Worm (Caenorhabditis elegans): ENCODE results near the gene srlf-36.

DNA sequence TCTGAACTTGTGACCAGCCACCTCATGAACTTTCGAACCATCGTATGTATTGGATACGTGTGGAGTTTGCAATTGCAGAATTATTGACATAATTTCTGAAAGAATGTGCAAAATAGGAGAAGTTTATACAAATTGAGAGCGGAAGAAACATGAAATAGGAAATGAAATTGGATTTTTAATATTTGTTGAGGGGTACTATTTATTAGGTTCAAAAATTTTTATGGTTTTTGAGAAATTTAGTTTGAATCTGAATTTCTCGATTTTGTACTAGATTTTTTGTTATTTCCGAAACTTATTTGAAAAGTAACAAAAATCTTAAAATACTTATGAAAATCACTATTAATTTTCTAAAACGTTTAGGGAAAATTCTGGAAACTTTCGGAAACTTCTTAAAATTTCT is 19.0 kb upstream of the srlf-36 start, which contains the start of gene F48G7.9:
- TF ChIP-seq him-1 (tag; optimal IDR thresholded peaks at IDR 0.05): no peak
- no peak for TF ChIP-seq W03F9.2 (tag; optimal IDR thresholded peaks at IDR 0.05)
- TF ChIP-seq dao-5 (tag; optimal IDR thresholded peaks at IDR 0.05): no peak

Data from whole organism, L4/young adult.